Worm (Caenorhabditis elegans): ENCODE results near the gene K01B6.4.

ce11 chrIII:9306596-9306995, 9.4 kb upstream of the K01B6.4 start, which contains the start of gene srx-45:
- TF ChIP-seq nhr-90 (tag; optimal IDR thresholded peaks at IDR 0.05), result no peak
- TF ChIP-seq chd-7 (tag; optimal IDR thresholded peaks at IDR 0.05), result no peak
- TF ChIP-seq repo-1 (tag; optimal IDR thresholded peaks at IDR 0.05), result no peak
- TF ChIP-seq snpc-1.3 (tag; optimal IDR thresholded peaks at IDR 0.05; ENCODE audit: insufficient read depth), result no peak
- no peak for TF ChIP-seq F49E8.2 (tag; optimal IDR thresholded peaks at IDR 0.05; ENCODE audit: insufficient read depth)
- TF ChIP-seq let-526 (GFP tag; IDR thresholded peaks at IDR 0.05), result no peak
- no peak for TF ChIP-seq mcd-1 (GFP tag; IDR thresholded peaks at IDR 0.05)
- TF ChIP-seq lag-1 (GFP tag; IDR thresholded peaks at IDR 0.05), result no peak
- no peak for TF ChIP-seq ceh-58 (GFP tag; IDR thresholded peaks at IDR 0.05)
- TF ChIP-seq Y79H2A.3 (GFP tag; conservative IDR thresholded peaks at IDR 0.05), result no peak
- no peak for TF ChIP-seq T26A5.8 (tag; optimal IDR thresholded peaks at IDR 0.05)
- TF ChIP-seq hlh-12 (tag; optimal IDR thresholded peaks at IDR 0.05), result no peak
- TF ChIP-seq somi-1 (GFP tag; optimal IDR thresholded peaks at IDR 0.05), result no peak
- no peak for TF ChIP-seq nhr-120 (GFP tag; IDR thresholded peaks at IDR 0.05)
